Worm (Caenorhabditis elegans) whole organism, L4 larva: ENCODE data around the gene F54H12.5.

Source experiments
- D1046.2 ChIP-seq: fragments of 200-800 bp; sonication (Bioruptor generic); IDR thresholded peaks from 2 replicates; pipeline ENCODE4 v1.3.6; 2022; ENCODE audit warnings: missing genetic modification characterization, missing compliant biosample characterization
- F10B5.3 ChIP-seq: sonication (generic microtip); optimal IDR thresholded peaks from 2 replicates; lab custom pipeline; 2016; ENCODE audit warnings: mild to moderate bottlenecking, missing genetic modification characterization, missing compliant biosample characterization
- F49E8.2 ChIP-seq: sonication (generic microtip); optimal IDR thresholded peaks from 2 replicates; lab custom pipeline; 2016; ENCODE audit warnings: missing compliant biosample characterization, mild to moderate bottlenecking, missing genetic modification characterization, borderline replicate concordance
- T20F7.1 ChIP-seq: fragments of 200-800 bp; sonication (Bioruptor generic); optimal IDR thresholded peaks from 2 replicates; lab custom pipeline; 2018; ENCODE audit warnings: mild to moderate bottlenecking, missing genetic modification characterization, missing compliant biosample characterization
- T26A8.4 ChIP-seq: fragments of 200-800 bp; sonication (Bioruptor generic); IDR thresholded peaks from 2 replicates; pipeline ENCODE4 v1.3.6; 2022; ENCODE audit warnings: missing genetic modification characterization, missing compliant biosample characterization
- Y105C5A.15 ChIP-seq: fragments of 200-800 bp; sonication (Bioruptor generic); IDR thresholded peaks from 2 replicates; pipeline ENCODE4 v1.3.6; 2022; ENCODE audit warnings: missing genetic modification characterization, missing compliant biosample characterization
- aly-2 ChIP-seq: sonication (generic microtip); optimal IDR thresholded peaks from 2 replicates; lab custom pipeline; 2018; ENCODE audit warnings: missing biosample characterization, missing genetic modification characterization
- ceh-32 ChIP-seq: sonication (generic microtip); optimal IDR thresholded peaks from 2 replicates; lab custom pipeline; 2016; ENCODE audit warnings: mild to moderate bottlenecking, missing genetic modification characterization, missing compliant biosample characterization; ENCODE audit not compliant: poor library complexity
- ceh-44 ChIP-seq: fragments of 200-800 bp; sonication (Bioruptor generic); IDR thresholded peaks from 2 replicates; pipeline ENCODE4 v1.3.6; 2022; ENCODE audit warnings: missing genetic modification reagents, missing genetic modification characterization, missing compliant biosample characterization
- ces-1 ChIP-seq: fragments of 150-350 bp; sonication (generic microtip); optimal IDR thresholded peaks from 4 replicates; lab custom pipeline; 2014; ENCODE audit warnings: missing biosample characterization, missing genetic modification reagents, missing genetic modification characterization
- ctbp-1 ChIP-seq: fragments of 200-800 bp; sonication (Bioruptor generic); IDR thresholded peaks from 2 replicates; pipeline ENCODE4 v1.3.6; 2022; ENCODE audit warnings: missing genetic modification reagents, missing genetic modification characterization, missing compliant biosample characterization
- daf-12 ChIP-seq: fragments of 150-350 bp; optimal IDR thresholded peaks from 2 replicates; lab custom pipeline; 2014; ENCODE audit warnings: missing biosample characterization, missing genetic modification reagents, missing genetic modification characterization
- daf-19 ChIP-seq: fragments of 200-800 bp; sonication (Bioruptor generic); conservative IDR thresholded peaks from 2 replicates; pipeline ENCODE4 v1.3.6; 2022; ENCODE audit warnings: missing genetic modification characterization, missing compliant biosample characterization
- dpl-1 ChIP-seq: fragments of 150-350 bp; optimal IDR thresholded peaks from 2 replicates; lab custom pipeline; 2014; ENCODE audit warnings: missing biosample characterization, missing genetic modification reagents, missing genetic modification characterization
- dve-1 ChIP-seq: sonication (generic microtip); optimal IDR thresholded peaks from 2 replicates; lab custom pipeline; 2017; ENCODE audit warnings: antibody characterized with exemption, mild to moderate bottlenecking, missing genetic modification characterization, missing compliant biosample characterization; ENCODE audit not compliant: insufficient read depth
- egl-43 ChIP-seq: fragments of 200-800 bp; sonication (Bioruptor generic); IDR thresholded peaks from 2 replicates; pipeline ENCODE4 v1.3.6; 2022; ENCODE audit warnings: missing genetic modification reagents, missing genetic modification characterization, missing compliant biosample characterization
- fos-1 ChIP-seq: fragments of 150-350 bp; optimal IDR thresholded peaks from 2 replicates; lab custom pipeline; 2014; ENCODE audit warnings: missing biosample characterization, missing genetic modification characterization
- hlh-11 ChIP-seq: fragments of 200-800 bp; sonication (Bioruptor generic); optimal IDR thresholded peaks from 2 replicates; lab custom pipeline; 2018; ENCODE audit warnings: mild to moderate bottlenecking, missing genetic modification characterization, missing compliant biosample characterization
- lin-1 ChIP-seq: fragments of 200-800 bp; sonication (Bioruptor generic); IDR thresholded peaks from 2 replicates; pipeline ENCODE4 v1.3.6; 2022; ENCODE audit warnings: missing genetic modification reagents, missing genetic modification characterization, missing compliant biosample characterization
- lin-13 ChIP-seq: fragments of 150-350 bp; optimal IDR thresholded peaks from 2 replicates; lab custom pipeline; 2014; ENCODE audit warnings: missing biosample characterization, missing genetic modification reagents, missing genetic modification characterization
- lin-29 ChIP-seq: fragments of 200-800 bp; sonication (Bioruptor generic); IDR thresholded peaks from 2 replicates; pipeline ENCODE4 v1.3.6; 2022; ENCODE audit warnings: missing genetic modification reagents, missing genetic modification characterization, missing compliant biosample characterization
- lin-39 ChIP-seq: fragments of 150-350 bp; optimal IDR thresholded peaks from 2 replicates; lab custom pipeline; 2014; ENCODE audit warnings: missing biosample characterization, missing genetic modification reagents, missing genetic modification characterization
- madf-5 ChIP-seq, 2 experiments: fragments of 200-800 bp; sonication (Bioruptor generic); IDR thresholded peaks; 2 replicates each; pipeline ENCODE4 v1.3.6; 2022; ENCODE audit warnings: missing compliant biosample characterization in 2 of 2, missing genetic modification characterization in 2 of 2
- madf-9 ChIP-seq: fragments of 200-800 bp; sonication (Bioruptor generic); conservative IDR thresholded peaks from 2 replicates; pipeline ENCODE4 v1.3.6; 2022; ENCODE audit warnings: missing genetic modification reagents, missing genetic modification characterization, missing compliant biosample characterization
- mdl-1 ChIP-seq, 2 experiments: fragments of 150-350 bp in 1 of 2; sonication (generic microtip) in 1 of 2; optimal IDR thresholded peaks; 2 replicates each; lab custom pipeline; 2014 to 2017; ENCODE audit warnings: missing biosample characterization in 2 of 2, missing genetic modification characterization in 2 of 2
- mep-1 ChIP-seq: fragments of 150-350 bp; sonication (generic microtip); optimal IDR thresholded peaks from 3 replicates; lab custom pipeline; 2014; ENCODE audit warnings: missing biosample characterization, missing genetic modification characterization
- mes-2 ChIP-seq: sonication (generic microtip); optimal IDR thresholded peaks from 2 replicates; lab custom pipeline; 2016; ENCODE audit warnings: missing genotype, mild to moderate bottlenecking, missing genetic modification characterization, missing compliant biosample characterization; ENCODE audit not compliant: poor library complexity, severe bottlenecking
- mxl-3 ChIP-seq: fragments of 200-800 bp; sonication (Bioruptor generic); optimal IDR thresholded peaks from 2 replicates; lab custom pipeline; 2018; ENCODE audit warnings: mild to moderate bottlenecking, missing genetic modification characterization, missing compliant biosample characterization
- nhr-111 ChIP-seq: fragments of 200-800 bp; sonication (Bioruptor generic); optimal IDR thresholded peaks from 2 replicates; lab custom pipeline; 2018; ENCODE audit warnings: mild to moderate bottlenecking, missing genetic modification characterization, missing compliant biosample characterization
- nhr-237 ChIP-seq: sonication (generic microtip); optimal IDR thresholded peaks from 2 replicates; lab custom pipeline; 2017; ENCODE audit warnings: missing biosample characterization, missing genetic modification characterization
- nhr-25 ChIP-seq: sonication (generic microtip); optimal IDR thresholded peaks from 2 replicates; lab custom pipeline; 2017; ENCODE audit warnings: missing genetic modification characterization, mild to moderate bottlenecking, missing compliant biosample characterization, antibody characterized with exemption, moderate library complexity, borderline replicate concordance; ENCODE audit not compliant: insufficient read depth
- nhr-6 ChIP-seq: fragments of 150-350 bp; optimal IDR thresholded peaks from 2 replicates; lab custom pipeline; 2014; ENCODE audit warnings: missing biosample characterization, missing genetic modification characterization
- nhr-77 ChIP-seq: fragments of 150-350 bp; optimal IDR thresholded peaks from 2 replicates; lab custom pipeline; 2014; ENCODE audit warnings: missing biosample characterization, missing genetic modification characterization
- pha-4 ChIP-seq, 2 experiments: fragments of 150-350 bp in 1 of 2; fragments of 200-800 bp in 1 of 2; sonication (Bioruptor generic) in 1 of 2; IDR thresholded peaks in 1 of 2; optimal IDR thresholded peaks in 1 of 2; 2 replicates each; pipeline versions ENCODE4 v1.3.6 to Lab custom; 2014 to 2022; ENCODE audit warnings: missing genetic modification characterization in 2 of 2, missing genetic modification reagents in 2 of 2, missing biosample characterization in 1 of 2, missing compliant biosample characterization in 1 of 2
- saeg-2 ChIP-seq: fragments of 200-800 bp; sonication (Bioruptor generic); IDR thresholded peaks from 2 replicates; pipeline ENCODE4 v1.3.6; 2022; ENCODE audit warnings: missing genetic modification reagents, missing genetic modification characterization, missing compliant biosample characterization
- sdz-12 ChIP-seq: fragments of 200-800 bp; sonication (Bioruptor generic); optimal IDR thresholded peaks from 2 replicates; lab custom pipeline; 2018; ENCODE audit warnings: mild to moderate bottlenecking, missing genetic modification characterization, missing compliant biosample characterization
- snpc-1.2 ChIP-seq: fragments of 200-800 bp; sonication (Bioruptor generic); IDR thresholded peaks from 2 replicates; pipeline ENCODE4 v1.3.6; 2022; ENCODE audit warnings: missing genetic modification reagents, missing genetic modification characterization, missing compliant biosample characterization
- snpc-4 ChIP-seq: fragments of 150-350 bp; optimal IDR thresholded peaks from 2 replicates; lab custom pipeline; 2014; ENCODE audit warnings: missing biosample characterization, missing genetic modification characterization
- spr-3 ChIP-seq: fragments of 200-800 bp; sonication (Bioruptor generic); optimal IDR thresholded peaks from 2 replicates; lab custom pipeline; 2018; ENCODE audit warnings: mild to moderate bottlenecking, missing genetic modification characterization, missing compliant biosample characterization
- tag-97 ChIP-seq: fragments of 200-800 bp; sonication (Bioruptor generic); IDR thresholded peaks from 2 replicates; pipeline ENCODE4 v1.3.6; 2022; ENCODE audit warnings: missing genetic modification characterization, missing compliant biosample characterization
- unc-130 ChIP-seq: sonication (generic microtip); optimal IDR thresholded peaks from 2 replicates; lab custom pipeline; 2016; ENCODE audit warnings: missing genetic modification reagents, missing genetic modification characterization, missing compliant biosample characterization
- vab-7 ChIP-seq: fragments of 200-800 bp; sonication (Bioruptor generic); IDR thresholded peaks from 2 replicates; pipeline ENCODE4 v1.3.6; 2022; ENCODE audit warnings: missing genetic modification reagents, missing genetic modification characterization, missing compliant biosample characterization
- zag-1 ChIP-seq: fragments of 150-350 bp; optimal IDR thresholded peaks from 2 replicates; lab custom pipeline; 2014; ENCODE audit warnings: missing biosample characterization, missing genetic modification characterization
- zfp-2 ChIP-seq: sonication (generic microtip); optimal IDR thresholded peaks from 2 replicates; lab custom pipeline; 2016; ENCODE audit warnings: mild to moderate bottlenecking, missing genetic modification characterization, missing compliant biosample characterization
- zfp-3 ChIP-seq: fragments of 200-800 bp; sonication (Bioruptor generic); conservative IDR thresholded peaks from 2 replicates; pipeline ENCODE4 v1.3.6; 2022; ENCODE audit warnings: missing genetic modification reagents, missing genetic modification characterization, missing compliant biosample characterization
- zip-2 ChIP-seq: fragments of 150-350 bp; optimal IDR thresholded peaks from 2 replicates; lab custom pipeline; 2014; ENCODE audit warnings: missing biosample characterization, missing genetic modification characterization
- ztf-7 ChIP-seq: fragments of 150-350 bp; optimal IDR thresholded peaks from 2 replicates; lab custom pipeline; 2014; ENCODE audit warnings: missing biosample characterization, missing genetic modification characterization

The F54H12.5 gene

ce11 chrIII:7977224-7977623, 5.3 kb upstream of the F54H12.5 start (continued):
- TF ChIP-seq sdz-12 (GFP tag; lab: Kevin White, UChicago), result peak; percentile 18
- TF ChIP-seq zfp-3 (GFP tag; lab: Robert Waterston, UW), result peak; percentile 71; the same call in 1 of the 2 replicates
- no peak for TF ChIP-seq madf-9 (GFP tag; lab: Robert Waterston, UW)
- TF ChIP-seq nhr-77 (tag; lab: Kevin White, UChicago), result peak; percentile 24
- no peak for TF ChIP-seq F10B5.3 (tag; lab: Kevin White, UChicago)
- TF ChIP-seq, all 104 proteins: peak for 22

ce11 chrIII:7973968-7974607, 2.1 kb upstream of the F54H12.5 start:
- TF ChIP-seq zfp-2 (tag; lab: Kevin White, UChicago) (no peak), sdz-12 (GFP tag; lab: Kevin White, UChicago) (no peak), lin-1 (GFP tag; lab: Robert Waterston, UW) (no peak), lin-13 (peak; percentile 12), spr-3 (GFP tag; lab: Kevin White, UChicago) (no peak), ceh-32 (tag; lab: Kevin White, UChicago) (no peak), snpc-4 (tag; lab: Kevin White, UChicago) (no peak), zag-1 (tag; lab: Kevin White, UChicago) (no peak), saeg-2 (GFP tag; lab: Robert Waterston, UW) (no peak), daf-12 (tag; lab: Kevin White, UChicago) (no peak), mdl-1 (tag; optimal IDR thresholded peaks at IDR 0.05; lab: Kevin White, UChicago) (peak in 1 of 2 experiments; percentile 26), dve-1 (peak; percentile 71), madf-9 (GFP tag; lab: Robert Waterston, UW) (no peak), vab-7 (GFP tag; lab: Robert Waterston, UW) (no peak), mxl-3 (GFP tag; lab: Kevin White, UChicago) (no peak), tag-97 (GFP tag; lab: Robert Waterston, UW) (no peak), mes-2 (no peak), ces-1 (GFP tag; lab: Kevin White, UChicago) (no peak), fos-1 (tag; lab: Kevin White, UChicago) (no peak), lin-39 (tag; lab: Kevin White, UChicago) (no peak), mep-1 (peak; percentile 65), Y105C5A.15 (no peak), T20F7.1 (GFP tag; lab: Kevin White, UChicago) (peak; percentile 17), lin-29 (GFP tag; lab: Robert Waterston, UW) (no peak), zip-2 (tag; lab: Kevin White, UChicago) (peak; percentile 2), egl-43 (GFP tag; lab: Robert Waterston, UW) (no peak), dpl-1 (no peak), snpc-1.2 (GFP tag; lab: Robert Waterston, UW) (no peak), nhr-6 (peak; percentile 16), pha-4 (GFP tag; IDR thresholded peaks at IDR 0.05; lab: Robert Waterston, UW) (no peak), pha-4 (tag; optimal IDR thresholded peaks at IDR 0.05; lab: Kevin White, UChicago) (no peak), ceh-44 (GFP tag; lab: Robert Waterston, UW) (no peak), D1046.2 (GFP tag; lab: Robert Waterston, UW) (no peak), madf-5 (GFP tag; IDR thresholded peaks at IDR 0.05; lab: Robert Waterston, UW) (0 out of 4 replicates have a peak, but pooled peaks of 1 of the 2 experiments have one; percentile 38), nhr-111 (no peak), nhr-25 (no peak), hlh-11 (tag; lab: Kevin White, UChicago) (peak; percentile 42), ctbp-1 (GFP tag; lab: Robert Waterston, UW) (0 out of 2 replicates have a peak, but pooled peaks have one; percentile 7), T26A8.4 (no peak; the same call in 1 of the 2 replicates), daf-19 (GFP tag; lab: Robert Waterston, UW) (no peak), ztf-7 (tag; lab: Kevin White, UChicago) (no peak), nhr-237 (tag; lab: Kevin White, UChicago) (no peak), F49E8.2 (tag; lab: Kevin White, UChicago) (no peak), aly-2 (no peak), unc-130 (no peak)
